Fruit fly (Drosophila melanogaster): ENCODE measurements around the gene CG9098.

Gene CG9098

dm6 chr2L:6019352-6020131, 7.4 kb upstream of the CG9098 start, which contains the start of gene H2.0 (continued):
- TF ChIP-seq CG13123 (GFP tag; optimal IDR thresholded peaks at IDR 0.05) (no peak), Myb (GFP tag; optimal IDR thresholded peaks at IDR 0.05) (no peak), vnd (GFP tag; IDR thresholded peaks at IDR 0.05; ENCODE audit: partially characterized antibody) (no peak), nerfin-1 (tag; optimal IDR thresholded peaks at IDR 0.05) (no peak), Bteb2 (GFP tag; optimal IDR thresholded peaks at IDR 0.05) (no peak), Nf-YA (GFP tag; IDR thresholded peaks at IDR 0.05) (peak; percentile 59; the same call in 1 of the 2 replicates), Hsf (GFP tag; optimal IDR thresholded peaks at IDR 0.05) (no peak), Aef1 (GFP tag; IDR thresholded peaks at IDR 0.05) (no peak), CG13296 (GFP tag; optimal IDR thresholded peaks at IDR 0.05) (no peak), dm (GFP tag; optimal IDR thresholded peaks at IDR 0.05) (peak; percentile 5), yki (optimal IDR thresholded peaks at IDR 0.05) (no peak), ase (GFP tag; IDR thresholded peaks at IDR 0.05) (no peak), CG15269 (tag; optimal IDR thresholded peaks at IDR 0.05) (no peak), cwo (GFP tag; optimal IDR thresholded peaks at IDR 0.05) (no peak), Dbx (GFP tag; IDR thresholded peaks at IDR 0.05) (no peak), TFAM (GFP tag; optimal IDR thresholded peaks at IDR 0.05) (no peak), run (tag; optimal IDR thresholded peaks at IDR 0.05) (no peak), fru (optimal IDR thresholded peaks at IDR 0.05) (no peak), sd (tag; optimal IDR thresholded peaks at IDR 0.05) (peak; percentile 88), bsh (GFP tag; optimal IDR thresholded peaks at IDR 0.05) (peak; percentile 46 to 47), CG8089 (GFP tag; optimal IDR thresholded peaks at IDR 0.05) (no peak), CG32767 (GFP tag; IDR thresholded peaks at IDR 0.05) (no peak), CG8478 (optimal IDR thresholded peaks at IDR 0.05) (peak; percentile 62), CG6272 (GFP tag; IDR thresholded peaks at IDR 0.05) (no peak), Fer1 (GFP tag; optimal IDR thresholded peaks at IDR 0.05) (no peak), CG3838 (GFP tag; optimal IDR thresholded peaks at IDR 0.05) (no peak), sc (optimal IDR thresholded peaks at IDR 0.05) (no peak), sc (GFP tag; optimal IDR thresholded peaks at IDR 0.05) (peak; percentile 37), az2 (GFP tag; optimal IDR thresholded peaks at IDR 0.05) (peak; percentile 27), bbx (GFP tag; IDR thresholded peaks at IDR 0.05; ENCODE audit: partially characterized antibody) (no peak), Max (GFP tag; optimal IDR thresholded peaks at IDR 0.05) (no peak), tgo (GFP tag; IDR thresholded peaks at IDR 0.05) (no peak), br (optimal IDR thresholded peaks at IDR 0.05) (no peak), CG8924 (tag; optimal IDR thresholded peaks at IDR 0.05) (peak; percentile 40), CG14965 (GFP tag; optimal IDR thresholded peaks at IDR 0.05; ENCODE audit: borderline replicate concordance) (no peak), CG4707 (GFP tag; optimal IDR thresholded peaks at IDR 0.05) (peak; percentile 1), Hr39 (optimal IDR thresholded peaks at IDR 0.05) (no peak), dimm (GFP tag; IDR thresholded peaks at IDR 0.05) (no peak), kah (GFP tag; optimal IDR thresholded peaks at IDR 0.05) (peak; percentile 5), Dip3 (GFP tag; optimal IDR thresholded peaks at IDR 0.05) (no peak), CG3163 (GFP tag; optimal IDR thresholded peaks at IDR 0.05) (no peak), B-H2 (GFP tag; optimal IDR thresholded peaks at IDR 0.05) (no peak), Opbp (GFP tag; IDR thresholded peaks at IDR 0.05; ENCODE audit: partially characterized antibody) (no peak), CG16863 (GFP tag; optimal IDR thresholded peaks at IDR 0.05) (peak; percentile 13), pros (GFP tag; optimal IDR thresholded peaks at IDR 0.05) (no peak), nom (GFP tag; optimal IDR thresholded peaks at IDR 0.05) (no peak), MESR4 (GFP tag; optimal IDR thresholded peaks at IDR 0.05) (no peak), CG2199 (GFP tag; IDR thresholded peaks at IDR 0.05) (no peak), fd3F (GFP tag; optimal IDR thresholded peaks at IDR 0.05) (no peak), so (GFP tag; IDR thresholded peaks at IDR 0.05) (no peak), Fer3 (tag; optimal IDR thresholded peaks at IDR 0.05) (no peak), tll (GFP tag; optimal IDR thresholded peaks at IDR 0.05) (no peak)

Measured in whole organism, embryonic.